Worm (Caenorhabditis elegans): ENCODE results near the gene F07C3.16.

The F07C3.16 gene

ce11 chrV:9221566-9221965 lies 35.8 kb downstream of the F07C3.16 start, which contains the start of gene grd-6:
Gene grd-6 (plus strand): TSS chrV:9221866.
- TF ChIP-seq mel-28 (tag; optimal IDR thresholded peaks at IDR 0.05; ENCODE audit: borderline replicate concordance): no peak
- TF ChIP-seq egrh-3 (GFP tag; IDR thresholded peaks at IDR 0.05): no peak
- no peak for TF ChIP-seq snpc-1.1 (tag; optimal IDR thresholded peaks at IDR 0.05; ENCODE audit: insufficient read depth)
- TF ChIP-seq hmg-1.2 (GFP tag; IDR thresholded peaks at IDR 0.05): no peak
- no peak for TF ChIP-seq nfya-2 (GFP tag; IDR thresholded peaks at IDR 0.05)
- TF ChIP-seq B0261.1 (tag; optimal IDR thresholded peaks at IDR 0.05): no peak
- TF ChIP-seq F57A8.1 (GFP tag; optimal IDR thresholded peaks at IDR 0.05): no peak
- TF ChIP-seq chd-7 (tag; optimal IDR thresholded peaks at IDR 0.05): no peak
- no peak for TF ChIP-seq F10E7.11 (tag; optimal IDR thresholded peaks at IDR 0.05)
- TF ChIP-seq lin-40 (tag; optimal IDR thresholded peaks at IDR 0.05): no peak
- TF ChIP-seq ztf-6 (GFP tag; IDR thresholded peaks at IDR 0.05): no peak
- TF ChIP-seq nhr-120 (GFP tag; IDR thresholded peaks at IDR 0.05): no peak
- TF ChIP-seq Y53G8AR.9 (GFP tag; conservative IDR thresholded peaks at IDR 0.05): no peak
- TF ChIP-seq pbrm-1 (GFP tag; IDR thresholded peaks at IDR 0.05): no peak
- TF ChIP-seq B0019.2 (GFP tag; conservative IDR thresholded peaks at IDR 0.05): no peak
- no peak for TF ChIP-seq lin-26 (GFP tag; IDR thresholded peaks at IDR 0.05)
- no peak for TF ChIP-seq F52B5.7 (tag; optimal IDR thresholded peaks at IDR 0.05)
- no peak for TF ChIP-seq F22D6.2 (tag; optimal IDR thresholded peaks at IDR 0.05)

DNA sequence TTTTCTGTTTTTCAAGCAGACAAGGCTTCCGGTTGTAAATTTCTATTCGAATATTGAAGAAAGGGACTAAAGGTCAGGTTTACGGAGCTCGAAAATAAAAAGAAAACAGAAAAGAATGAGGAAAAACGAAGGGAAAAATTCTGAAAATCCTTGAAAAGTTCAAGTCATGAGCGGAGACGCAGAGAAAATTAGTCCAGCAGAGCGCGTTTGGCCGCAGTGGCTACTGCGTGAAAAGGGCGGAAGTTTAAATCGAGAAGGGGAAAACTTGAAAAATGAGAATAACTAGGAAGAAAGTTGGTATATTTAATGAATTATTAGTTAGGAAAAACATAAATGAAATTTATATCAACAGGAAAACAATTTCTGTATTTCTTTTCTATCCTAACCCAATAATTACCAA lies 36.9 kb downstream of the F07C3.16 start:
- peak; percentile 73 for TF ChIP-seq lin-54 (GFP tag; optimal IDR thresholded peaks at IDR 0.05)
- TF ChIP-seq T26A5.8 (tag; optimal IDR thresholded peaks at IDR 0.05): no peak
- no peak for TF ChIP-seq egrh-3 (GFP tag; IDR thresholded peaks at IDR 0.05)
- TF ChIP-seq F49E8.2 (tag; optimal IDR thresholded peaks at IDR 0.05; ENCODE audit: insufficient read depth): peak; percentile 21
- TF ChIP-seq hmg-1.2 (GFP tag; IDR thresholded peaks at IDR 0.05): peak; percentile 67; the same call in 1 of the 2 replicates
- no peak for TF ChIP-seq snpc-4 (GFP tag; optimal IDR thresholded peaks at IDR 0.05)
- TF ChIP-seq snpc-4 (tag; optimal IDR thresholded peaks at IDR 0.05): peak in 1 of 4 experiments; percentile 7
- peak; percentile 4 for TF ChIP-seq tbp1 (GFP tag; optimal IDR thresholded peaks at IDR 0.05)
- TF ChIP-seq egl-18 (GFP tag; IDR thresholded peaks at IDR 0.05): no peak
- peak; percentile 9 for TF ChIP-seq snpc-1.3 (tag; optimal IDR thresholded peaks at IDR 0.05; ENCODE audit: insufficient read depth)
- peak; percentile 49 for TF ChIP-seq dpl-1 (GFP tag; optimal IDR thresholded peaks at IDR 0.05)
- no peak for TF ChIP-seq K12H6.12 (tag; optimal IDR thresholded peaks at IDR 0.05)
- no peak for TF ChIP-seq nhr-27 (tag; optimal IDR thresholded peaks at IDR 0.05)
- peak; percentile 50 for TF ChIP-seq ztf-18 (tag; optimal IDR thresholded peaks at IDR 0.05)
- peak; percentile 57 for TF ChIP-seq efl-1 (GFP tag; optimal IDR thresholded peaks at IDR 0.05)
- TF ChIP-seq F23B12.7 (tag; optimal IDR thresholded peaks at IDR 0.05; ENCODE audit: insufficient read depth): peak; percentile 82
- TF ChIP-seq rec-8 (tag; optimal IDR thresholded peaks at IDR 0.05): no peak
- peak; percentile 88 for TF ChIP-seq mcd-1 (GFP tag; IDR thresholded peaks at IDR 0.05)
- peak; percentile 25 for TF ChIP-seq lsl-1 (GFP tag; optimal IDR thresholded peaks at IDR 0.05)

DNA sequence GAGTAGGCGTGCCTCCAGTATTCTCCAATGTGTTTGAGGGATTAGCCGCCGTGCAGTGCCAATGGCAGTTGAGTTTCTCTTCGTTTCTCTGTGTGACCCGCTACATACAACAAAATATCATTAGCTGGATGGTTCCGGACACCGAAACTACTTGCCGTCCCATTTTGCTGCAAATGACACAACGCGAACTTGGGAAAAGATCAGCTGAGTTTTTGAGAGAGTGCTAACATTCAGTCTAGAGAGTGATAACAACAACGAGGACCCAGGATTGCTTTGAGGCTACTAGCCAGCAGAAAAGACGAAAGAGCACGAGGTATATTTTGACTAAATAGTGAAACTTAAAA lies 38.0 kb downstream of the F07C3.16 start:
- no peak for TF ChIP-seq snpc-3.4 (tag; optimal IDR thresholded peaks at IDR 0.05)
- no peak for TF ChIP-seq rec-8 (tag; optimal IDR thresholded peaks at IDR 0.05)
- TF ChIP-seq hrde-1 (tag; optimal IDR thresholded peaks at IDR 0.05; ENCODE audit: borderline replicate concordance): no peak
- TF ChIP-seq Y79H2A.3 (GFP tag; conservative IDR thresholded peaks at IDR 0.05): no peak
- no peak for TF ChIP-seq nhr-80 (tag; optimal IDR thresholded peaks at IDR 0.05)
- TF ChIP-seq F57C9.4 (tag; optimal IDR thresholded peaks at IDR 0.05): no peak
- TF ChIP-seq cebp-2 (GFP tag; IDR thresholded peaks at IDR 0.05): no peak
- TF ChIP-seq hsf-1 (GFP tag; IDR thresholded peaks at IDR 0.05): no peak
- TF ChIP-seq nfya-2 (GFP tag; IDR thresholded peaks at IDR 0.05): no peak
- TF ChIP-seq F33H1.4 (GFP tag; IDR thresholded peaks at IDR 0.05): no peak
- TF ChIP-seq ceh-79 (tag; optimal IDR thresholded peaks at IDR 0.05): no peak
- TF ChIP-seq madf-8 (GFP tag; conservative IDR thresholded peaks at IDR 0.05): no peak
- no peak for TF ChIP-seq hmg-20 (GFP tag; IDR thresholded peaks at IDR 0.05)
- TF ChIP-seq madf-6 (GFP tag; IDR thresholded peaks at IDR 0.05): 0 out of 2 replicates have a peak, but pooled peaks have one; percentile 21
